Fruit fly (Drosophila melanogaster): ENCODE measurements around the gene Glys.

Gene Glys

dm6 chr3R:15196134-15197034 is 49.1 kb upstream of the Glys start, which contains the start of the genes Kpc1 and CG42542 (continued):
- TF ChIP-seq Sox102F (GFP tag; optimal IDR thresholded peaks at IDR 0.05) (peak; percentile 69), CG7368 (GFP tag; optimal IDR thresholded peaks at IDR 0.05) (peak; percentile 52), Hr4 (GFP tag; optimal IDR thresholded peaks at IDR 0.05) (peak; percentile 81), spab (GFP tag; optimal IDR thresholded peaks at IDR 0.05) (no peak), vri (GFP tag; optimal IDR thresholded peaks at IDR 0.05) (peak; percentile 59), CG6792 (GFP tag; optimal IDR thresholded peaks at IDR 0.05) (peak; percentile 69), Ets96B (tag; optimal IDR thresholded peaks at IDR 0.05) (peak; percentile 45), Met (GFP tag; optimal IDR thresholded peaks at IDR 0.05) (peak; percentile 81), CG16779 (tag; optimal IDR thresholded peaks at IDR 0.05) (no peak), Blimp-1 (GFP tag; optimal IDR thresholded peaks at IDR 0.05) (peak; percentile 86), dac (GFP tag; optimal IDR thresholded peaks at IDR 0.05) (no peak), OdsH (GFP tag; optimal IDR thresholded peaks at IDR 0.05) (peak; percentile 54), eg (GFP tag; IDR thresholded peaks at IDR 0.05) (peak; percentile 65; the same call in 2 of the 3 replicates), Lpt (GFP tag; optimal IDR thresholded peaks at IDR 0.05) (peak; percentile 47), CG6854 (GFP tag; optimal IDR thresholded peaks at IDR 0.05) (no peak), acj6 (GFP tag; optimal IDR thresholded peaks at IDR 0.05) (peak; percentile 79), CG6276 (GFP tag; optimal IDR thresholded peaks at IDR 0.05) (no peak), CG11762 (GFP tag; optimal IDR thresholded peaks at IDR 0.05; ENCODE audit: insufficient read depth) (peak; percentile 25)

- no peak for TF ChIP-seq CG10631 (GFP tag; optimal IDR thresholded peaks at IDR 0.05)
- no peak for TF ChIP-seq net (GFP tag; optimal IDR thresholded peaks at IDR 0.05)
- no peak for TF ChIP-seq acj6 (GFP tag; optimal IDR thresholded peaks at IDR 0.05)
- TF ChIP-seq CG31627 (GFP tag; optimal IDR thresholded peaks at IDR 0.05) = no peak
- no peak for TF ChIP-seq CG10669 (GFP tag; optimal IDR thresholded peaks at IDR 0.05)
These were observed 34.1 kb upstream of the Glys start, which contains the start of gene Mf for dm6 chr3R:15181467-15181866. Mf (minus strand) TSS chr3R:15181510.

- TF ChIP-seq Eip75B (GFP tag; optimal IDR thresholded peaks at IDR 0.05) = no peak
- TF ChIP-seq CG6854 (GFP tag; optimal IDR thresholded peaks at IDR 0.05) = no peak
- TF ChIP-seq Ets96B (tag; optimal IDR thresholded peaks at IDR 0.05) = no peak
- TF ChIP-seq CG15336 (GFP tag; IDR thresholded peaks at IDR 0.05) = no peak
- TF ChIP-seq esn (GFP tag; optimal IDR thresholded peaks at IDR 0.05) = no peak
- TF ChIP-seq CG1621 (tag; optimal IDR thresholded peaks at IDR 0.05) = no peak
- no peak for TF ChIP-seq CG6163 (GFP tag; IDR thresholded peaks at IDR 0.05)
- TF ChIP-seq Lpt (GFP tag; optimal IDR thresholded peaks at IDR 0.05) = no peak
These were observed 29.9 kb upstream of the Glys start for dm6 chr3R:15177230-15177629.

- TF ChIP-seq Met (GFP tag; optimal IDR thresholded peaks at IDR 0.05) (no peak), Hr39 (GFP tag; optimal IDR thresholded peaks at IDR 0.05) (no peak), Hr4 (GFP tag; optimal IDR thresholded peaks at IDR 0.05) (no peak), CG11294 (GFP tag; IDR thresholded peaks at IDR 0.05) (peak; percentile 32; the same call in 1 of the 2 replicates), net (GFP tag; optimal IDR thresholded peaks at IDR 0.05) (no peak), Eip78C (GFP tag) (peak; percentile 56), vri (GFP tag; optimal IDR thresholded peaks at IDR 0.05) (no peak), CG4318 (GFP tag; optimal IDR thresholded peaks at IDR 0.05) (no peak), CG7368 (GFP tag; optimal IDR thresholded peaks at IDR 0.05) (peak; percentile 37), CG6163 (GFP tag; IDR thresholded peaks at IDR 0.05) (no peak), dsx (GFP tag; optimal IDR thresholded peaks at IDR 0.05; ENCODE audit: poor library complexity, severe bottlenecking) (no peak), eg (GFP tag; IDR thresholded peaks at IDR 0.05) (peak; percentile 58; the same call in 1 of the 3 replicates), Gug (GFP tag; IDR thresholded peaks at IDR 0.05) (no peak; the same call in 1 of the 2 replicates)
These were observed 2.6 kb upstream of the Glys start, which contains the start of gene Gyc88E for dm6 chr3R:15149772-15150512. Gyc88E (plus strand) TSS chr3R:15150375.

Data from whole organism, prepupa.